Worm (Caenorhabditis elegans) whole organism, early embryonic: ENCODE measurements around the gene sra-1.

Source experiments
- F13C5.2 ChIP-seq: sonication (generic microtip); optimal IDR thresholded peaks from 2 replicates; lab custom pipeline; 2017; ENCODE audit warnings: mild to moderate bottlenecking, missing genetic modification characterization, inconsistent platforms, missing compliant biosample characterization
- ama-1 ChIP-seq: fragments of 150-350 bp; optimal IDR thresholded peaks from 2 replicates; lab custom pipeline; 2014
- hmbx-1 ChIP-seq: sonication (generic microtip); optimal IDR thresholded peaks from 2 replicates; lab custom pipeline; 2016; ENCODE audit warnings: mild to moderate bottlenecking, missing genetic modification characterization, missing compliant biosample characterization
- scrt-1 ChIP-seq: fragments of 200-800 bp; sonication (Bioruptor generic); IDR thresholded peaks from 2 replicates; pipeline ENCODE4 v1.3.6; 2022; ENCODE audit warnings: missing genetic modification characterization, missing compliant biosample characterization

- TF ChIP-seq F13C5.2 = no peak
- TF ChIP-seq ama-1 = no peak
- TF ChIP-seq scrt-1 = no peak
- TF ChIP-seq hmbx-1 (tag; lab: Kevin White, UChicago) = no peak
Observed at ce11 chrII:9477567-9477966, 43.9 kb downstream of the sra-1 start, which contains the start of gene chil-27.
